Fruit fly (Drosophila melanogaster) whole organism, embryonic: ENCODE measurements around the gene CG5235.

Experiments
- ATbp ChIP-seq: fragments of 200-800 bp; sonication (Bioruptor generic); optimal IDR thresholded peaks from 2 replicates; lab custom pipeline; 2017; ENCODE audit warnings: missing biosample characterization, mild to moderate bottlenecking, missing genetic modification characterization, missing genetic modification reagents
- Atf-2 ChIP-seq: fragments of 200-800 bp; sonication (Bioruptor generic); optimal IDR thresholded peaks from 2 replicates; lab custom pipeline; 2016; ENCODE audit warnings: missing biosample characterization, missing genetic modification characterization
- Blimp-1 ChIP-seq: fragments of 200-800 bp; sonication (Bioruptor generic); optimal IDR thresholded peaks from 3 replicates; lab custom pipeline; 2018; ENCODE audit warnings: missing biosample characterization, missing genetic modification characterization, mild to moderate bottlenecking, moderate library complexity, missing genetic modification reagents
- CG10321 ChIP-seq: fragments of 200-800 bp; sonication (Bioruptor generic); IDR thresholded peaks from 2 replicates; pipeline ENCODE4 v1.3.6; 2022; ENCODE audit warnings: missing biosample characterization, missing genetic modification characterization
- CG10543 ChIP-seq: fragments of 200-800 bp; sonication (Bioruptor generic); optimal IDR thresholded peaks from 3 replicates; lab custom pipeline; 2017; ENCODE audit warnings: missing biosample characterization, mild to moderate bottlenecking, missing genetic modification characterization, moderate library complexity
- CG10654 ChIP-seq: fragments of 200-800 bp; sonication (Bioruptor generic); optimal IDR thresholded peaks from 2 replicates; lab custom pipeline; 2016; ENCODE audit warnings: missing biosample characterization, missing genetic modification characterization
- CG10979 ChIP-seq: fragments of 200-800 bp; sonication (Bioruptor generic); optimal IDR thresholded peaks from 2 replicates; lab custom pipeline; 2018; ENCODE audit warnings: missing biosample characterization, mild to moderate bottlenecking, missing genetic modification characterization, moderate library complexity
- CG11695 ChIP-seq: fragments of 200-800 bp; sonication (Bioruptor generic); IDR thresholded peaks from 3 replicates; pipeline ENCODE4 v1.3.6; 2022; ENCODE audit warnings: missing biosample characterization, missing genetic modification characterization
- CG12299 ChIP-seq: fragments of 200-800 bp; sonication (Bioruptor generic); optimal IDR thresholded peaks from 2 replicates; lab custom pipeline; 2018; ENCODE audit warnings: missing biosample characterization, mild to moderate bottlenecking, missing genetic modification characterization
- CG13123 ChIP-seq: fragments of 200-800 bp; sonication (Bioruptor generic); optimal IDR thresholded peaks from 2 replicates; lab custom pipeline; 2016; ENCODE audit warnings: missing biosample characterization, missing genetic modification characterization
- CG14014 ChIP-seq: fragments of 200-800 bp; sonication (Bioruptor generic); IDR thresholded peaks from 2 replicates; pipeline ENCODE4 v1.3.6; 2022; ENCODE audit warnings: missing biosample characterization, missing genetic modification characterization
- CG14050 ChIP-seq: fragments of 200-800 bp; sonication (Bioruptor generic); IDR thresholded peaks from 3 replicates; pipeline ENCODE4 v1.3.6; 2022; ENCODE audit warnings: missing biosample characterization, missing genetic modification characterization
- CG16863 ChIP-seq: fragments of 200-800 bp; sonication (Bioruptor generic); optimal IDR thresholded peaks from 3 replicates; lab custom pipeline; 2016; ENCODE audit warnings: missing biosample characterization, missing genetic modification characterization
- CG17328 ChIP-seq: fragments of 200-800 bp; sonication (Bioruptor generic); IDR thresholded peaks from 2 replicates; pipeline ENCODE4 v1.3.6; 2022; ENCODE audit warnings: missing biosample characterization, missing genetic modification characterization
- CG18011 ChIP-seq: fragments of 200-800 bp; sonication (Bioruptor generic); optimal IDR thresholded peaks from 2 replicates; lab custom pipeline; 2017; ENCODE audit warnings: missing biosample characterization, missing genetic modification characterization, mild to moderate bottlenecking, moderate library complexity, missing genotype
- CG2875 ChIP-seq: fragments of 200-800 bp; sonication (Bioruptor generic); optimal IDR thresholded peaks from 2 replicates; lab custom pipeline; 2017; ENCODE audit warnings: missing biosample characterization, mild to moderate bottlenecking, missing genetic modification characterization, missing genetic modification reagents
- CG3847 ChIP-seq: fragments of 200-800 bp; sonication (Bioruptor generic); IDR thresholded peaks from 2 replicates; pipeline ENCODE4 v1.3.6; 2022; ENCODE audit warnings: missing biosample characterization, missing genetic modification characterization
- CG6791 ChIP-seq: fragments of 200-800 bp; sonication (Bioruptor generic); IDR thresholded peaks from 3 replicates; pipeline ENCODE4 v1.3.6; 2022; ENCODE audit warnings: missing biosample characterization, missing genetic modification characterization; ENCODE audit not compliant: partially characterized antibody
- CG7357 ChIP-seq: fragments of 200-800 bp; sonication (Bioruptor generic); IDR thresholded peaks from 3 replicates; pipeline ENCODE4 v1.3.6; 2022; ENCODE audit warnings: missing biosample characterization, missing genetic modification characterization
- CG7786 ChIP-seq: fragments of 200-800 bp; sonication (Bioruptor generic); optimal IDR thresholded peaks from 2 replicates; lab custom pipeline; 2016; ENCODE audit warnings: missing biosample characterization, missing genetic modification characterization
- CG9817 ChIP-seq: fragments of 200-800 bp; sonication (Bioruptor generic); optimal IDR thresholded peaks from 2 replicates; lab custom pipeline; 2018; ENCODE audit warnings: missing biosample characterization, mild to moderate bottlenecking, missing genetic modification characterization, moderate library complexity
- CkIIα-i1 ChIP-seq: fragments of 200-800 bp; sonication (Bioruptor generic); IDR thresholded peaks from 2 replicates; pipeline ENCODE4 v1.3.6; 2022; ENCODE audit warnings: missing biosample characterization, missing genetic modification characterization
- Dip2 ChIP-seq: fragments of 200-800 bp; sonication (Bioruptor generic); IDR thresholded peaks from 2 replicates; pipeline ENCODE4 v1.3.6; 2022; ENCODE audit warnings: missing biosample characterization, missing genetic modification characterization
- Gug ChIP-seq: fragments of 200-800 bp; sonication (Bioruptor generic); IDR thresholded peaks from 4 replicates; pipeline ENCODE4 v1.3.6; 2022; ENCODE audit warnings: missing biosample characterization, missing genetic modification characterization
- HLH3B ChIP-seq: fragments of 200-800 bp; sonication (Bioruptor generic); IDR thresholded peaks from 2 replicates; pipeline ENCODE4 v1.3.6; 2022; ENCODE audit warnings: missing biosample characterization, missing genetic modification characterization
- Hr78 ChIP-seq, 2 experiments: fragments of 200-800 bp in 1 of 2; fragments of >200 bp in 1 of 2; sonication (Bioruptor generic) in 1 of 2; optimal IDR thresholded peaks; 2 replicates each; lab custom pipeline; 2017 to 2019; ENCODE audit warnings: missing biosample characterization in 2 of 2, missing genetic modification characterization in 2 of 2, mild to moderate bottlenecking in 1 of 2, moderate library complexity in 1 of 2
- Max ChIP-seq: fragments of 200-800 bp; sonication (Bioruptor generic); optimal IDR thresholded peaks from 2 replicates; lab custom pipeline; 2016; ENCODE audit warnings: missing biosample characterization, mild to moderate bottlenecking, missing genetic modification characterization
- Myb ChIP-seq: fragments of 200-800 bp; sonication (Bioruptor generic); optimal IDR thresholded peaks from 2 replicates; lab custom pipeline; 2016; ENCODE audit warnings: missing biosample characterization, missing genetic modification characterization
- Sox100B ChIP-seq: fragments of 200-800 bp; sonication (Bioruptor generic); optimal IDR thresholded peaks from 3 replicates; lab custom pipeline; 2018; ENCODE audit warnings: missing biosample characterization, mild to moderate bottlenecking, missing genetic modification characterization
- Taf1 ChIP-seq: fragments of 200-800 bp; sonication (Bioruptor generic); IDR thresholded peaks from 2 replicates; pipeline ENCODE4 v1.3.6; 2022; ENCODE audit warnings: missing biosample characterization, missing genetic modification characterization
- Tbp ChIP-seq: fragments of >200 bp; optimal IDR thresholded peaks from 2 replicates; lab custom pipeline; 2018; ENCODE audit warnings: missing biosample characterization, missing genetic modification characterization
- Xrp1 ChIP-seq: fragments of 200-800 bp; sonication (Bioruptor generic); IDR thresholded peaks from 2 replicates; pipeline ENCODE4 v1.3.6; 2022; ENCODE audit warnings: missing biosample characterization, missing genetic modification characterization
- ab ChIP-seq: fragments of 200-800 bp; sonication (Bioruptor generic); optimal IDR thresholded peaks from 2 replicates; lab custom pipeline; 2016; ENCODE audit warnings: missing biosample characterization, missing genetic modification characterization
- chm ChIP-seq: fragments of 200-800 bp; sonication (Bioruptor generic); IDR thresholded peaks from 2 replicates; pipeline ENCODE4 v1.3.6; 2022; ENCODE audit warnings: missing biosample characterization, missing genetic modification characterization
- crp ChIP-seq, 2 experiments: fragments of 200-800 bp; sonication (Bioruptor generic); optimal IDR thresholded peaks; 2 replicates in 1 of 2; 3 replicates in 1 of 2; lab custom pipeline; 2017; ENCODE audit warnings: missing biosample characterization in 2 of 2, missing genetic modification characterization in 2 of 2, mild to moderate bottlenecking in 1 of 2, moderate library complexity in 1 of 2
- esg ChIP-seq: fragments of 200-800 bp; sonication (Bioruptor generic); conservative IDR thresholded peaks from 2 replicates; pipeline ENCODE4 v1.3.6; 2022; ENCODE audit warnings: missing biosample characterization, missing genetic modification characterization
- fru ChIP-seq: fragments of >200 bp; optimal IDR thresholded peaks from 2 replicates; lab custom pipeline; 2017
- grau ChIP-seq: fragments of 200-800 bp; optimal IDR thresholded peaks from 3 replicates; lab custom pipeline; 2019; ENCODE audit warnings: missing biosample characterization, mild to moderate bottlenecking, missing genetic modification characterization, moderate library complexity
- gsb-n ChIP-seq: fragments of 200-800 bp; sonication (Bioruptor generic); optimal IDR thresholded peaks from 3 replicates; lab custom pipeline; 2018; ENCODE audit warnings: missing biosample characterization, mild to moderate bottlenecking, missing genetic modification characterization
- jigr1 ChIP-seq: fragments of 200-800 bp; sonication (Bioruptor generic); IDR thresholded peaks from 3 replicates; pipeline ENCODE4 v1.3.6; 2022; ENCODE audit warnings: missing biosample characterization, missing genetic modification characterization
- lab ChIP-seq: fragments of 200-800 bp; sonication (Bioruptor generic); optimal IDR thresholded peaks from 3 replicates; lab custom pipeline; 2017; ENCODE audit warnings: missing biosample characterization, missing genetic modification characterization, mild to moderate bottlenecking, moderate library complexity, missing genetic modification reagents
- lilli ChIP-seq: fragments of 200-800 bp; sonication (Bioruptor generic); optimal IDR thresholded peaks from 3 replicates; lab custom pipeline; 2016; ENCODE audit warnings: missing biosample characterization, missing genetic modification characterization
- run ChIP-seq: fragments of 200-800 bp; sonication (Bioruptor generic); optimal IDR thresholded peaks from 3 replicates; lab custom pipeline; 2018; ENCODE audit warnings: missing biosample characterization, mild to moderate bottlenecking, missing genetic modification characterization
- salm ChIP-seq: fragments of 200-800 bp; sonication (Bioruptor generic); optimal IDR thresholded peaks from 2 replicates; lab custom pipeline; 2018; ENCODE audit warnings: missing biosample characterization, mild to moderate bottlenecking, missing genetic modification characterization
- slbo ChIP-seq: fragments of 200-800 bp; sonication (Bioruptor generic); IDR thresholded peaks from 2 replicates; pipeline ENCODE4 v1.3.6; 2022; ENCODE audit warnings: missing biosample characterization, missing genetic modification characterization
- tll ChIP-seq, 2 experiments: fragments of 200-800 bp in 1 of 2; fragments of >200 bp in 1 of 2; sonication (Bioruptor generic) in 1 of 2; optimal IDR thresholded peaks; 2 replicates each; lab custom pipeline; 2017 to 2019; ENCODE audit warnings: missing biosample characterization in 2 of 2, missing genetic modification characterization in 2 of 2, mild to moderate bottlenecking in 1 of 2, moderate library complexity in 1 of 2
- tna ChIP-seq: fragments of 200-800 bp; sonication (Bioruptor generic); IDR thresholded peaks from 2 replicates; pipeline ENCODE4 v1.3.6; 2022; ENCODE audit warnings: missing biosample characterization, missing genetic modification characterization; ENCODE audit not compliant: partially characterized antibody
- ttk ChIP-seq: fragments of 200-800 bp; sonication (Bioruptor generic); IDR thresholded peaks from 2 replicates; pipeline ENCODE4 v2.1.2; 2022; ENCODE audit warnings: missing biosample characterization, missing genetic modification characterization
- vvl ChIP-seq: fragments of 200-800 bp; sonication (Bioruptor generic); IDR thresholded peaks from 2 replicates; pipeline ENCODE4 v1.3.6; 2022; ENCODE audit warnings: missing biosample characterization, missing genetic modification characterization

CG5235 gene

DNA sequence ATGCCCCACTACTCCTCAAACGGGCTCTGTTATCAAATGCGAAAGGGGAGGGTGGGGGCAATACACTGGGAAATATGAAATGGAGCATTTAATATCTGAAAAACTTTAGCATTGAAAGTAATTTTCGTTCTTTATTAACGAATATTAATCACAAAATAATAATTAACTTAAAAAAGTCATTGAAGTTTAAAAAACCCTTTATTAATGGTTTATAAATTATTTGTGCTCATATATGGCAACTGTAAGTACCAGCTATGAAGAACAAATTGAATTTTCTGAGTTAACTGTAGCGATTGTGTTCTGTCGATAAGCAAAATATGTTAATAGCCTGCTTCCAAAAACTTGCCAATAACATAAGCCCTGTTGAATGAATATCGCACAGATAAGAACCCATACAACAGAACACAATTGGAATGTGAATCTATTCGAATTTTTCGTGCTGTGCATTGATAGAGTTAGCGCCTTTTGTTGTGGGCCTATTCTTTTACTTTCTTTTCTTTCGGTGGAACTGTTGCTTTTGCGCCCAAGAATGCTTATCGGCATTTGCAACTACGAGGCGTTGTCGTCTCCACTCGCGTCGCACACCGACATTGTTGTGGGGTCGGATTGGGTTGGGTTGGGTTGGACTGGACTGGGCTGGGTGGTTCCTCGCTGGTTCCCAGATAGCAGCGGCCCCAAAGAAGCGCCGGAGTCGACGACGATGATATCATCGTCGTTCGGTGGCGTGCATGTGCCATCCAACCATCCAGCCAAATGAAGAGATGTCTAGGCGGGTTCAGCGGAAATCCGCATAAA is 29.2 kb downstream of the CG5235 start (continued):
- TF ChIP-seq CG2875 (GFP tag; lab: Kevin White, UChicago) (peak; percentile 13), ab (GFP tag; lab: Kevin White, UChicago) (no peak), CG17328 (GFP tag; lab: Robert Waterston, UW) (no peak), chm (GFP tag; lab: Robert Waterston, UW) (no peak), Dip2 (no peak), crp (GFP tag; optimal IDR thresholded peaks at IDR 0.05; lab: Kevin White, UChicago) (no peak), salm (tag; lab: Kevin White, UChicago) (peak; percentile 13), CG3847 (0 out of 2 replicates have a peak, but pooled peaks have one; percentile 10), CG7357 (GFP tag; lab: Robert Waterston, UW) (0 out of 3 replicates have a peak, but pooled peaks have one; percentile 16), CG9817 (tag; lab: Kevin White, UChicago) (no peak), CG11695 (GFP tag; lab: Robert Waterston, UW) (0 out of 3 replicates have a peak, but pooled peaks have one; percentile 17), HLH3B (GFP tag; lab: Robert Waterston, UW) (no peak), CG18011 (GFP tag; lab: Kevin White, UChicago) (no peak), CG10321 (GFP tag; lab: Robert Waterston, UW) (no peak), CG14014 (GFP tag; lab: Robert Waterston, UW) (no peak), vvl (no peak), CG6791 (GFP tag; lab: Robert Waterston, UW) (no peak), CG7786 (GFP tag; lab: Kevin White, UChicago) (no peak), grau (tag; lab: Kevin White, UChicago) (peak; percentile 81), Gug (GFP tag; lab: Robert Waterston, UW) (no peak), lab (GFP tag; lab: Kevin White, UChicago) (peak; percentile 50), CG14050 (no peak), ttk (no peak), slbo (GFP tag; lab: Robert Waterston, UW) (peak; percentile 46; the same call in 1 of the 2 replicates), gsb-n (tag; lab: Kevin White, UChicago) (no peak), fru (no peak), Xrp1 (no peak; the same call in 1 of the 2 replicates), ATbp (peak; percentile 25), Hr78 (GFP tag; optimal IDR thresholded peaks at IDR 0.05; lab: Kevin White, UChicago) (peak in 1 of 2 experiments; percentile 27), CG12299 (tag; lab: Kevin White, UChicago) (peak; percentile 18), jigr1 (GFP tag; lab: Robert Waterston, UW) (no peak), Sox100B (peak; percentile 74), CG13123 (GFP tag; lab: Kevin White, UChicago) (no peak), CG16863 (GFP tag; lab: Kevin White, UChicago) (no peak), run (tag; lab: Kevin White, UChicago) (no peak), esg (GFP tag; lab: Robert Waterston, UW) (peak; percentile 41; the same call in 1 of the 2 replicates), CG10543 (GFP tag; lab: Kevin White, UChicago) (peak; percentile 56), CG10654 (GFP tag; lab: Kevin White, UChicago) (peak; percentile 5), Blimp-1 (GFP tag; lab: Kevin White, UChicago) (peak; percentile 64), Tbp (GFP tag; lab: Kevin White, UChicago) (no peak), tna (GFP tag; lab: Robert Waterston, UW) (no peak), Myb (peak; percentile 22), Atf-2 (peak; percentile 20), CG10979 (tag; lab: Kevin White, UChicago) (peak; percentile 75), Max (GFP tag; lab: Kevin White, UChicago) (peak; percentile 25), Taf1 (no peak), CkIIα-i1 (GFP tag; lab: Robert Waterston, UW) (no peak), tll (GFP tag; optimal IDR thresholded peaks at IDR 0.05; lab: Kevin White, UChicago) (no peak), lilli (GFP tag; lab: Kevin White, UChicago) (peak; percentile 35)
